Worm (Caenorhabditis elegans): ENCODE results near the gene ceph-41.

Gene ceph-41

ce11 chrIV:8136548-8136947 lies 9.5 kb downstream of the ceph-41 start:
- TF ChIP-seq gmeb-1 (tag; optimal IDR thresholded peaks at IDR 0.05) (no peak), mdl-1 (tag; optimal IDR thresholded peaks at IDR 0.05) (no peak), ceh-82 (tag; optimal IDR thresholded peaks at IDR 0.05) (no peak), nhr-10 (tag; optimal IDR thresholded peaks at IDR 0.05) (no peak), ztf-1 (GFP tag; conservative IDR thresholded peaks at IDR 0.05) (no peak), unc-62 (GFP tag; optimal IDR thresholded peaks at IDR 0.05) (no peak), peb-1 (tag; optimal IDR thresholded peaks at IDR 0.05) (no peak), nhr-6 (tag; optimal IDR thresholded peaks at IDR 0.05) (no peak), crh-2 (tag; optimal IDR thresholded peaks at IDR 0.05) (no peak), nhr-12 (tag; optimal IDR thresholded peaks at IDR 0.05) (no peak), unc-39 (tag; optimal IDR thresholded peaks at IDR 0.05) (no peak), zag-1 (tag; optimal IDR thresholded peaks at IDR 0.05) (no peak), R02D3.7 (tag; optimal IDR thresholded peaks at IDR 0.05) (no peak), ZK546.5 (tag; optimal IDR thresholded peaks at IDR 0.05) (no peak), nhr-21 (tag; optimal IDR thresholded peaks at IDR 0.05) (no peak), C34F6.9 (tag; optimal IDR thresholded peaks at IDR 0.05) (no peak)

DNA sequence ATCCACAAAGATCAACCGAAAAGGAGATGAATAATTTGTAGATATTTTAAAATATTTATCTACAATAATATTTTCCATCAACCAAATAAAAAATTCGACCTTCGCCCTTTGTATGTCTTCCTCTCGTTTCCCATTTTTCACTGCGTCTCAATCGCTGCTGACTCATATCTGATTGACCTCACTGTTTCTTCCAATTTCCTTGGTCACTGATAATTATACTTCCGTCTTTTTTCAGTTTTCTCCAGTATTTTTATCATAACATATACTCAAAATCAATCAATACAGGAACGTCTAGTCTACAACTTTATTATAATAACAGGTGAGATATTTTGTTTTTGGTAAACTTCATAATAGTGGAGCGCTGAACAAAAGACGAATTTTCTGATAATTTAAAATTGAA lies 12.0 kb downstream of the ceph-41 start, which contains the start of gene pmk-3:
Gene pmk-3 (plus strand): TSS at position 236 of the 400 bp plus-strand sequence.
- TF ChIP-seq unc-62 (GFP tag; optimal IDR thresholded peaks at IDR 0.05) (no peak), nhr-12 (tag; optimal IDR thresholded peaks at IDR 0.05) (no peak), fos-1 (tag; optimal IDR thresholded peaks at IDR 0.05) (peak; percentile 96), alr-1 (tag; optimal IDR thresholded peaks at IDR 0.05) (no peak)

ce11 chrIV:8142735-8143550 lies 15.9 kb downstream of the ceph-41 start, which contains the start of gene pmk-2:
Gene pmk-2, plus strand, starts transcription at chrIV:8143500.
- TF ChIP-seq C34F6.9 (tag; optimal IDR thresholded peaks at IDR 0.05) (peak; percentile 67), unc-55 (GFP tag; optimal IDR thresholded peaks at IDR 0.05) (peak; percentile 46), ZK546.5 (tag; optimal IDR thresholded peaks at IDR 0.05) (no peak), crh-2 (tag; optimal IDR thresholded peaks at IDR 0.05) (peak; percentile 52), fos-1 (tag; optimal IDR thresholded peaks at IDR 0.05) (peak; percentile 54), ceh-16 (tag; optimal IDR thresholded peaks at IDR 0.05) (no peak), zag-1 (tag; optimal IDR thresholded peaks at IDR 0.05) (no peak), ztf-11 (tag; optimal IDR thresholded peaks at IDR 0.05) (no peak), mab-5 (tag; optimal IDR thresholded peaks at IDR 0.05) (no peak), nhr-77 (tag; optimal IDR thresholded peaks at IDR 0.05) (no peak), lin-13 (GFP tag; optimal IDR thresholded peaks at IDR 0.05) (peak; percentile 24), snpc-4 (tag; optimal IDR thresholded peaks at IDR 0.05) (peak; percentile 4), alr-1 (tag; optimal IDR thresholded peaks at IDR 0.05) (no peak), dmd-4 (tag; optimal IDR thresholded peaks at IDR 0.05) (peak; percentile 47), lsy-2 (tag; optimal IDR thresholded peaks at IDR 0.05) (peak in 1 of 2 experiments; percentile 54), elt-3 (tag; optimal IDR thresholded peaks at IDR 0.05) (no peak)

DNA sequence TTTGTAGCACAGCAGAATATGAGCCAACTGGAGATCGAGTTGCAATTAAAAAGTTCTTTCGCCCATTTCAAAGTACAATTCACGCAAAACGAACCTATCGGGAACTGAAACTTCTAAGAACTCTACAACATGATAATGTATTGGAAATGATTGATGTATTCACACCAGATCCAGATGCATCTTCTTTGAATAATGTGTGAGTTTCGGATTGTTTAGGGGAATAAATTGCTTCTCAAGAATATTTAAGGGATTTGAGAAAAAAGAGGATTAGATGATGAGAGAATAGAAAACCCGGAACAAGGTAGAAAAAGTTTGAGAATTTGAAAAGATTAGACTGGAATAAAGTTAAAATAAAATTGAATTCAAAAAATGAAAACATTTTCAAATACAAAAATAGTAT lies 17.3 kb downstream of the ceph-41 start:
- peak; percentile 66 for TF ChIP-seq unc-55 (GFP tag; optimal IDR thresholded peaks at IDR 0.05)
- no peak for TF ChIP-seq alr-1 (tag; optimal IDR thresholded peaks at IDR 0.05)

ce11 chrIV:8146283-8146682 lies 19.3 kb downstream of the ceph-41 start:
- peak in 1 of 2 experiments; percentile 11 for TF ChIP-seq lsy-2 (tag; optimal IDR thresholded peaks at IDR 0.05)
- no peak for TF ChIP-seq ZK546.5 (tag; optimal IDR thresholded peaks at IDR 0.05)
- TF ChIP-seq nhr-25 (tag; optimal IDR thresholded peaks at IDR 0.05) = peak; percentile 86
- peak; percentile 42 for TF ChIP-seq nhr-129 (tag; optimal IDR thresholded peaks at IDR 0.05)
- peak; percentile 47 for TF ChIP-seq sma-9 (GFP tag; optimal IDR thresholded peaks at IDR 0.05)
- no peak for TF ChIP-seq sma-9 (tag; optimal IDR thresholded peaks at IDR 0.05)
- peak; percentile 53 for TF ChIP-seq crh-2 (tag; optimal IDR thresholded peaks at IDR 0.05)
- peak; percentile 28 for TF ChIP-seq F13H6.1 (tag; optimal IDR thresholded peaks at IDR 0.05)
- TF ChIP-seq nhr-11 (tag; optimal IDR thresholded peaks at IDR 0.05) = no peak
- TF ChIP-seq unc-39 (tag; optimal IDR thresholded peaks at IDR 0.05) = no peak
- peak; percentile 29 for TF ChIP-seq gmeb-1 (tag; optimal IDR thresholded peaks at IDR 0.05)
- no peak for TF ChIP-seq dmd-4 (tag; optimal IDR thresholded peaks at IDR 0.05)
- TF ChIP-seq ztf-1 (GFP tag; conservative IDR thresholded peaks at IDR 0.05) = no peak
- peak; percentile 31 for TF ChIP-seq nhr-21 (tag; optimal IDR thresholded peaks at IDR 0.05)
- peak; percentile 44 for TF ChIP-seq C34F6.9 (tag; optimal IDR thresholded peaks at IDR 0.05)
- peak; percentile 19 for TF ChIP-seq fos-1 (tag; optimal IDR thresholded peaks at IDR 0.05)
- no peak for TF ChIP-seq ama-1 (optimal IDR thresholded peaks at IDR 0.05)
- TF ChIP-seq mdl-1 (tag; optimal IDR thresholded peaks at IDR 0.05) = peak; percentile 60 to 69
- no peak for TF ChIP-seq peb-1 (tag; optimal IDR thresholded peaks at IDR 0.05)
